Fruit fly (Drosophila melanogaster): ENCODE data around the gene cv-c.

cv-c gene

DNA sequence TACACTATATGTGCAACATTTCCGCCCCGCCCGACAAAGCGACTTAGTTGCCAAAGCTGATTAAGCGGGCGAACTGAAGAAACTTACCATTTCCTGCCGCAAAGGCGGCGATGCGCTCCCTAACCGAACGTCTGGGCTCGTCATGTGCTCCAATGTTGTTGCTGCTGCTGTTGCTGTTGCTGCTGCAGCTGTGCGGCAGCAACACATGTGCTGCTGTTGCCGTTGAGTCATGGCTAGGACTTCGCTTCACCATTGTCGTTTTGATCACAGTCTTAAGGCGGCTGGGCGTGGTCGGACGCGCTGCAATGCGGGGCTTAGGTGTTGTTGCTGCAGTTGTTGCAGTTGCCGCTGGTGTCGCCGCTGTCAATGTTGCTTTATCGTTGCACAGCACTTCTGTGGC is 49.6 kb downstream of the cv-c start:
- no peak for TF ChIP-seq CG8478 (optimal IDR thresholded peaks at IDR 0.05)
- TF ChIP-seq psq (optimal IDR thresholded peaks at IDR 0.05) = no peak
- TF ChIP-seq Dll (optimal IDR thresholded peaks at IDR 0.05) = no peak
- TF ChIP-seq pan (optimal IDR thresholded peaks at IDR 0.05) = no peak
- TF ChIP-seq EcR (GFP tag; optimal IDR thresholded peaks at IDR 0.05) = no peak
- TF ChIP-seq usp (GFP tag; optimal IDR thresholded peaks at IDR 0.05) = no peak

dm6 chr3R:14430291-14430690 is 51.2 kb downstream of the cv-c start:
- TF ChIP-seq EcR (GFP tag; optimal IDR thresholded peaks at IDR 0.05) (no peak), CG8478 (optimal IDR thresholded peaks at IDR 0.05) (no peak), Dll (optimal IDR thresholded peaks at IDR 0.05) (no peak), usp (GFP tag; optimal IDR thresholded peaks at IDR 0.05) (no peak), psq (optimal IDR thresholded peaks at IDR 0.05) (no peak), pan (optimal IDR thresholded peaks at IDR 0.05) (no peak)

dm6 chr3R:14426524-14426923 is 55.0 kb downstream of the cv-c start:
- TF ChIP-seq Dll (optimal IDR thresholded peaks at IDR 0.05) (no peak), psq (optimal IDR thresholded peaks at IDR 0.05) (no peak), EcR (GFP tag; optimal IDR thresholded peaks at IDR 0.05) (no peak), pan (optimal IDR thresholded peaks at IDR 0.05) (no peak), CG8478 (optimal IDR thresholded peaks at IDR 0.05) (no peak), usp (GFP tag; optimal IDR thresholded peaks at IDR 0.05) (no peak)

dm6 chr3R:14425483-14425882 is 56.0 kb downstream of the cv-c start:
- TF ChIP-seq pan (optimal IDR thresholded peaks at IDR 0.05) = no peak
- no peak for TF ChIP-seq EcR (GFP tag; optimal IDR thresholded peaks at IDR 0.05)
- TF ChIP-seq CG8478 (optimal IDR thresholded peaks at IDR 0.05) = no peak
- TF ChIP-seq Dll (optimal IDR thresholded peaks at IDR 0.05) = no peak
- no peak for TF ChIP-seq usp (GFP tag; optimal IDR thresholded peaks at IDR 0.05)
- no peak for TF ChIP-seq psq (optimal IDR thresholded peaks at IDR 0.05)

dm6 chr3R:14424777-14425176 is 56.7 kb downstream of the cv-c start:
- TF ChIP-seq usp (GFP tag; optimal IDR thresholded peaks at IDR 0.05) = no peak
- TF ChIP-seq EcR (GFP tag; optimal IDR thresholded peaks at IDR 0.05) = no peak
- no peak for TF ChIP-seq CG8478 (optimal IDR thresholded peaks at IDR 0.05)
- no peak for TF ChIP-seq Dll (optimal IDR thresholded peaks at IDR 0.05)
- TF ChIP-seq pan (optimal IDR thresholded peaks at IDR 0.05) = no peak
- TF ChIP-seq psq (optimal IDR thresholded peaks at IDR 0.05) = no peak

DNA sequence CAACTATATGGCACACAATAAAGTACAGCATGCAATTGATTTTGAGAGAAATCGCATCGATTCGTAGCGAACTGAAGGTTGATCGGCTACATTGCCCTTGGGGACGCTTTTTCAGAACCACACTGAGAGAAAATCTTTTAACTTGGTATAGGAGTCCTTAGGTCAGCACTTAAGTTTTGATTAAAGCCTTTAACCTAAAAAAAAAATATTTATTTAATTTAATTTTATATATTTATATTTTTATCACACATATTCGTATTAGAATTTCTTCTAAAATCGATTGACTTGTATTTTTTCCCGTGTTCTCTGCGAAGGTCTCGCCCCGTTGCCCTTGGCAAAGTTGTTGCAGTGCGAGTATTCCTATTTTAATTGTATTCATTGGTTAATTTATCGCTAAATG is 59.7 kb downstream of the cv-c start:
- TF ChIP-seq EcR (GFP tag; optimal IDR thresholded peaks at IDR 0.05) (no peak), CG8478 (optimal IDR thresholded peaks at IDR 0.05) (no peak), psq (optimal IDR thresholded peaks at IDR 0.05) (no peak), pan (optimal IDR thresholded peaks at IDR 0.05) (no peak), Dll (optimal IDR thresholded peaks at IDR 0.05) (no peak), usp (GFP tag; optimal IDR thresholded peaks at IDR 0.05) (no peak)

dm6 chr3R:14419386-14420043 is 62.0 kb downstream of the cv-c start:
- TF ChIP-seq usp (GFP tag; optimal IDR thresholded peaks at IDR 0.05) (no peak), Dll (optimal IDR thresholded peaks at IDR 0.05) (no peak), EcR (GFP tag; optimal IDR thresholded peaks at IDR 0.05) (no peak), pan (optimal IDR thresholded peaks at IDR 0.05) (no peak), CG8478 (optimal IDR thresholded peaks at IDR 0.05) (no peak), psq (optimal IDR thresholded peaks at IDR 0.05) (no peak)

dm6 chr3R:14418293-14418692 is 63.2 kb downstream of the cv-c start, which contains the start of gene natalisin:
TSS of gene natalisin (plus strand) at chr3R:14418593.
- TF ChIP-seq Dll (optimal IDR thresholded peaks at IDR 0.05) (no peak), pan (optimal IDR thresholded peaks at IDR 0.05) (no peak), psq (optimal IDR thresholded peaks at IDR 0.05) (no peak), CG8478 (optimal IDR thresholded peaks at IDR 0.05) (no peak), usp (GFP tag; optimal IDR thresholded peaks at IDR 0.05) (no peak), EcR (GFP tag; optimal IDR thresholded peaks at IDR 0.05) (no peak)

DNA sequence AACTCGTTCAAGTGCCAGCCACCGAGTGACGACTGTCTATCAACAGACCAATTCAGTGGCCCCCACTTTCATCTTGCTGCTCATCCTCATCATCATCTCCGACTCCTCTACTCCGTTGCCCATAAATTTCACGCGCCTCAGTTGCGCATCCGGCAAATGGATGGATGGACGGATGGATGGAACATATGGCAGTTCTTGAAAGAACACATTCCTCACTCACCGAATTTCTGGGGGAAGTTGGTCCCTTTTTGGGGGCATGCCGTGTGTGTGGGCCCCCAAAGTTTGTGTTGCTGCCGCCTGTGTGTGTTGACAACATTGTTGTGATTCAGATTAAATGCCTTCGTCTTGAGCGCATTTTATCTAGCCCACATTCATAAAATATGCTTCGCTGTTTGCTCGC is 65.8 kb downstream of the cv-c start:
- TF ChIP-seq EcR (GFP tag; optimal IDR thresholded peaks at IDR 0.05) = no peak

- TF ChIP-seq CG8478 (optimal IDR thresholded peaks at IDR 0.05) = no peak
Measured at dm6 chr3R:14414900-14415299, 66.6 kb downstream of the cv-c start.

DNA sequence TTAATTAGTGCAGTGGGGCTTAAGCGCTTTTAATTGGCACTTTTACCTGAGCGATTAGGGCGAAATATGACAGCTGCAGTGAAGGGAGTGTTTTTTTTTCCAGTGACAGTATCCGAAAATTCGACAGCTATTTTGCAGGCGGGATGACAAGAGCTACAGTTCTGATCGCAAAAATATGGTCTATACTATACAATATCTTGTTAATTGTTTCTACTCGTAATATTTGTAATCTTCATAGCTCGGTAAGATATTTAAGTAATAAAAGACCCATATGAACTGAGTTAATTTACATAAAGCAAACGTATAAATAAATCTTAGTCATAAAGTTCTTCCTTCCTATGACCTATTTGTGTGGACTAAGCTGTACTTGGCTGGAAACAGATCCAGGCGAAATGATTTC is 67.2 kb downstream of the cv-c start:
- no peak for TF ChIP-seq Dll (optimal IDR thresholded peaks at IDR 0.05)
- TF ChIP-seq usp (GFP tag; optimal IDR thresholded peaks at IDR 0.05) = no peak
- no peak for TF ChIP-seq EcR (GFP tag; optimal IDR thresholded peaks at IDR 0.05)
- TF ChIP-seq pan (optimal IDR thresholded peaks at IDR 0.05) = no peak
- TF ChIP-seq CG8478 (optimal IDR thresholded peaks at IDR 0.05) = no peak
- TF ChIP-seq psq (optimal IDR thresholded peaks at IDR 0.05) = no peak

DNA sequence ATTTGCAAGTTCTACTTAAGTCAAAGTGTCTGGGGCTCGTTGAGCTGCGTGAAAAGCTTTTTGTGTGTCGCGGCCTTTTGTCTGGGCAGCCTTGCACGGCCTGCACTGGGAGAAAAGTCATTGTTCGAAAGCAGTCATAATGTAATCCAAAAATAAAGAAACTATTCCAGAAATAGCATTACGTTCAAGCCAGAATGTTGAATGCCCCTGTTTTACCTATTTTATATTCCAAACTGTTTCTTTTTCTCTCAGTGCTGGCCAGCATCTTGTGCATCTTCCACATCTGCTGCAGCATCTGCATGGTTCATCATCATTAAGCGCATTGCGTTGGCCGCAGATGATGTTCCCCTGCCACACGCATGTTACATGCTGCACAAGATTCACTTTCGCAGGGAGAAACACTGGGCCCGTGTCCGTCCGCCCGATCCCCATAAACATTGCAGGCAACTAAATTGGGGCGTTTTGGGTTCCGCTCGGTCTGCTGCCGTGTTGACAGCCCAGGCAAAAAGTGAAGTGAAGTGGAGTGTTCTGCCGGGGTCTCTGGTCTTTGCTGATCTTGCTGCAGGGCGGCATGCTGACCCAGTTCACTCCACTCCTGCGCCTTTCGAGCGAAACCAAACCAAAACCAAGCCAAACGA is 68.0 kb downstream of the cv-c start:
- peak; percentile 39 for TF ChIP-seq Dll (optimal IDR thresholded peaks at IDR 0.05)
- no peak for TF ChIP-seq pan (optimal IDR thresholded peaks at IDR 0.05)

DNA sequence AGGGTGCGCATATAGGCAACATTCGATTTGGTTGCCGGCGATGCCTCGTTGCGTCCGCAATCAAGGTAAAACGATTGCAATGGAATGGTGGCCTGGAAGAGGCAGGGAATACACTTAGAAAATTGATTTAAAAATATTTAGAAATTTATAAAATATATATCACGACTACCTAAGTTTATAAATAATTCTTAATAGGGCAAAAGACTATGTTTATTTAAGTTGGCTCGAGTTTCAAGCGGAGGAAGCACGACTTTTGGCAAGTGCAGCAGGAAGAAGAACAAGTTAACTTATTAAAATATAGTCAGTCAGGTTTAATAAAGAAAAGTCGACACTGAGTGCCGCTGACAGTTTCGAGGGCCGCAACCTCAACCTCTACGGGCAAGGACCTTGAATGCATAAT is 71.1 kb downstream of the cv-c start:
- TF ChIP-seq CG8478 (optimal IDR thresholded peaks at IDR 0.05) (no peak), EcR (GFP tag; optimal IDR thresholded peaks at IDR 0.05) (no peak), Dll (optimal IDR thresholded peaks at IDR 0.05) (no peak)

Data from whole organism.